Fruit fly (Drosophila melanogaster) whole organism, embryonic: ENCODE results near the gene Prm.
A peak's percentile ranks its signal among the peaks of the same experiment; 100 is the strongest.

Experiments used
- Adf1 ChIP-seq: fragments of 200-800 bp; sonication (Bioruptor generic); IDR thresholded peaks from 2 replicates; pipeline ENCODE4 v1.3.6; 2022; ENCODE audit warnings: missing biosample characterization, missing genetic modification characterization
- Antp ChIP-seq: fragments of 200-800 bp; sonication (Bioruptor generic); optimal IDR thresholded peaks from 3 replicates; lab custom pipeline; 2016; ENCODE audit warnings: missing biosample characterization, missing genetic modification characterization
- Bdp1 ChIP-seq: fragments of 200-800 bp; sonication (Bioruptor generic); optimal IDR thresholded peaks from 3 replicates; lab custom pipeline; 2016; ENCODE audit warnings: missing biosample characterization, missing genetic modification characterization
- CG11247 ChIP-seq: fragments of 200-800 bp; sonication (Bioruptor generic); IDR thresholded peaks from 2 replicates; pipeline ENCODE4 v1.3.6; 2022; ENCODE audit warnings: missing biosample characterization, missing genetic modification characterization
- CG11504 ChIP-seq: fragments of 200-800 bp; sonication (Bioruptor generic); optimal IDR thresholded peaks from 3 replicates; lab custom pipeline; 2019; ENCODE audit warnings: missing biosample characterization, mild to moderate bottlenecking, missing genetic modification characterization, moderate library complexity
- CG12299 ChIP-seq: fragments of 200-800 bp; sonication (Bioruptor generic); optimal IDR thresholded peaks from 2 replicates; lab custom pipeline; 2018; ENCODE audit warnings: missing biosample characterization, mild to moderate bottlenecking, missing genetic modification characterization
- CG12744 ChIP-seq: fragments of 200-800 bp; sonication (Bioruptor generic); optimal IDR thresholded peaks from 2 replicates; lab custom pipeline; 2016; ENCODE audit warnings: missing biosample characterization, missing genetic modification characterization
- CG12942 ChIP-seq: fragments of 200-800 bp; sonication (Bioruptor generic); optimal IDR thresholded peaks from 3 replicates; lab custom pipeline; 2016; ENCODE audit warnings: missing biosample characterization, missing genetic modification characterization
- CG13123 ChIP-seq: fragments of 200-800 bp; sonication (Bioruptor generic); optimal IDR thresholded peaks from 2 replicates; lab custom pipeline; 2016; ENCODE audit warnings: missing biosample characterization, missing genetic modification characterization
- CG14014 ChIP-seq: fragments of 200-800 bp; sonication (Bioruptor generic); IDR thresholded peaks from 2 replicates; pipeline ENCODE4 v1.3.6; 2022; ENCODE audit warnings: missing biosample characterization, missing genetic modification characterization
- CG14860 ChIP-seq: fragments of 200-800 bp; sonication (Bioruptor generic); IDR thresholded peaks from 3 replicates; pipeline ENCODE4 v1.3.6; 2022; ENCODE audit warnings: missing biosample characterization, missing genetic modification characterization; ENCODE audit not compliant: partially characterized antibody
- CG1529 ChIP-seq: fragments of 200-800 bp; sonication (Bioruptor generic); optimal IDR thresholded peaks from 3 replicates; lab custom pipeline; 2018; ENCODE audit warnings: missing biosample characterization, missing genetic modification characterization
- CG16779 ChIP-seq: fragments of 200-800 bp; sonication (Bioruptor generic); IDR thresholded peaks from 2 replicates; pipeline ENCODE4 v1.3.6; 2022; ENCODE audit warnings: missing biosample characterization, missing genetic modification characterization
- CG2120 ChIP-seq: fragments of 200-800 bp; sonication (Bioruptor generic); optimal IDR thresholded peaks from 3 replicates; lab custom pipeline; 2016; ENCODE audit warnings: missing biosample characterization, missing genetic modification characterization
- CG31365 ChIP-seq: fragments of 200-800 bp; sonication (Bioruptor generic); optimal IDR thresholded peaks from 2 replicates; lab custom pipeline; 2018; ENCODE audit warnings: missing biosample characterization, mild to moderate bottlenecking, missing genetic modification characterization
- CG3163 ChIP-seq: fragments of 200-800 bp; sonication (Bioruptor generic); optimal IDR thresholded peaks from 3 replicates; lab custom pipeline; 2016; ENCODE audit warnings: missing biosample characterization, missing genetic modification characterization
- CG3407 ChIP-seq: fragments of 200-800 bp; sonication (Bioruptor generic); optimal IDR thresholded peaks from 2 replicates; lab custom pipeline; 2018; ENCODE audit warnings: missing biosample characterization, mild to moderate bottlenecking, missing genetic modification characterization
- CG6813 ChIP-seq: fragments of 200-800 bp; sonication (Bioruptor generic); optimal IDR thresholded peaks from 2 replicates; lab custom pipeline; 2017; ENCODE audit warnings: missing biosample characterization, missing genetic modification characterization, mild to moderate bottlenecking, moderate library complexity, missing genetic modification reagents
- CG7357 ChIP-seq: fragments of 200-800 bp; sonication (Bioruptor generic); IDR thresholded peaks from 3 replicates; pipeline ENCODE4 v1.3.6; 2022; ENCODE audit warnings: missing biosample characterization, missing genetic modification characterization
- CG7987 ChIP-seq: fragments of 200-800 bp; sonication (Bioruptor generic); optimal IDR thresholded peaks from 2 replicates; lab custom pipeline; 2018; ENCODE audit warnings: missing biosample characterization, mild to moderate bottlenecking, missing genetic modification characterization, moderate library complexity
- CG8924 ChIP-seq: fragments of 200-800 bp; optimal IDR thresholded peaks from 3 replicates; lab custom pipeline; 2019; ENCODE audit warnings: missing biosample characterization, mild to moderate bottlenecking, missing genetic modification characterization, moderate library complexity
- CG9727 ChIP-seq: fragments of 200-800 bp; sonication (Bioruptor generic); optimal IDR thresholded peaks from 3 replicates; lab custom pipeline; 2017; ENCODE audit warnings: missing biosample characterization, mild to moderate bottlenecking, missing genetic modification characterization
- Fer3 ChIP-seq: fragments of 200-800 bp; sonication (Bioruptor generic); optimal IDR thresholded peaks from 2 replicates; lab custom pipeline; 2018; ENCODE audit warnings: missing biosample characterization, mild to moderate bottlenecking, missing genetic modification characterization, moderate library complexity
- HLH4C ChIP-seq: fragments of 200-800 bp; sonication (Bioruptor generic); IDR thresholded peaks from 3 replicates; pipeline ENCODE4 v1.3.6; 2022; ENCODE audit warnings: missing biosample characterization, missing genetic modification characterization; ENCODE audit not compliant: partially characterized antibody
- Hr3 ChIP-seq: fragments of 200-800 bp; sonication (Bioruptor generic); optimal IDR thresholded peaks from 3 replicates; lab custom pipeline; 2016; ENCODE audit warnings: missing biosample characterization, missing genetic modification characterization
- MESR4 ChIP-seq: fragments of 200-800 bp; sonication (Bioruptor generic); optimal IDR thresholded peaks from 2 replicates; lab custom pipeline; 2018; ENCODE audit warnings: missing biosample characterization, mild to moderate bottlenecking, missing genetic modification characterization, moderate library complexity
- Mad ChIP-seq: fragments of 200-800 bp; sonication (Bioruptor generic); optimal IDR thresholded peaks from 2 replicates; lab custom pipeline; 2016; ENCODE audit warnings: missing biosample characterization, missing genetic modification characterization
- NC2β ChIP-seq: fragments of 200-800 bp; sonication (Bioruptor generic); optimal IDR thresholded peaks from 2 replicates; lab custom pipeline; 2016; ENCODE audit warnings: missing biosample characterization, missing genetic modification characterization
- PHDP ChIP-seq: fragments of 200-800 bp; sonication (Bioruptor generic); optimal IDR thresholded peaks from 3 replicates; lab custom pipeline; 2018; ENCODE audit warnings: missing biosample characterization, mild to moderate bottlenecking, missing genetic modification characterization, moderate library complexity
- Sry-β ChIP-seq: fragments of 200-800 bp; sonication (Bioruptor generic); optimal IDR thresholded peaks from 2 replicates; lab custom pipeline; 2018; ENCODE audit warnings: missing biosample characterization, mild to moderate bottlenecking, missing genetic modification characterization, moderate library complexity
- Ssrp ChIP-seq: fragments of 200-800 bp; sonication (Bioruptor generic); optimal IDR thresholded peaks from 2 replicates; lab custom pipeline; 2018; ENCODE audit warnings: missing biosample characterization, mild to moderate bottlenecking, missing genetic modification characterization, moderate library complexity
- Taf1 ChIP-seq: fragments of 200-800 bp; sonication (Bioruptor generic); IDR thresholded peaks from 2 replicates; pipeline ENCODE4 v1.3.6; 2022; ENCODE audit warnings: missing biosample characterization, missing genetic modification characterization
- abd-A ChIP-seq: fragments of 200-800 bp; sonication (Bioruptor generic); optimal IDR thresholded peaks from 3 replicates; lab custom pipeline; 2019; ENCODE audit warnings: missing biosample characterization, mild to moderate bottlenecking, missing genetic modification characterization, moderate library complexity
- ac ChIP-seq: fragments of 200-800 bp; sonication (Bioruptor generic); optimal IDR thresholded peaks from 3 replicates; lab custom pipeline; 2017; ENCODE audit warnings: missing biosample characterization, mild to moderate bottlenecking, missing genetic modification characterization
- al ChIP-seq: fragments of 200-800 bp; sonication (Bioruptor generic); IDR thresholded peaks from 2 replicates; pipeline ENCODE4 v1.3.6; 2022; ENCODE audit warnings: missing biosample characterization, missing genetic modification characterization
- ara ChIP-seq: fragments of 200-800 bp; sonication (Bioruptor generic); IDR thresholded peaks from 2 replicates; pipeline ENCODE4 v1.3.6; 2022; ENCODE audit warnings: missing biosample characterization, missing genetic modification characterization
- caup ChIP-seq: fragments of 200-800 bp; sonication (Bioruptor generic); optimal IDR thresholded peaks from 3 replicates; lab custom pipeline; 2017; ENCODE audit warnings: missing biosample characterization, mild to moderate bottlenecking, missing genetic modification characterization, moderate library complexity; ENCODE audit not compliant: severe bottlenecking
- chn ChIP-seq: fragments of 200-800 bp; sonication (Bioruptor generic); optimal IDR thresholded peaks from 2 replicates; lab custom pipeline; 2016; ENCODE audit warnings: missing biosample characterization, missing genetic modification characterization
- fd102C ChIP-seq: fragments of 200-800 bp; sonication (Bioruptor generic); optimal IDR thresholded peaks from 2 replicates; lab custom pipeline; 2018; ENCODE audit warnings: missing biosample characterization, mild to moderate bottlenecking, missing genetic modification characterization, moderate library complexity
- fd64A ChIP-seq: fragments of 200-800 bp; sonication (Bioruptor generic); optimal IDR thresholded peaks from 3 replicates; lab custom pipeline; 2018; ENCODE audit warnings: missing biosample characterization, mild to moderate bottlenecking, missing genetic modification characterization
- gsb ChIP-seq: fragments of 200-800 bp; sonication (Bioruptor generic); IDR thresholded peaks from 2 replicates; pipeline ENCODE4 v1.3.6; 2022; ENCODE audit warnings: missing biosample characterization, missing genetic modification characterization
- h ChIP-seq: fragments of >200 bp; optimal IDR thresholded peaks from 2 replicates; lab custom pipeline; 2017
- inv ChIP-seq: fragments of 200-800 bp; sonication (Bioruptor generic); IDR thresholded peaks from 2 replicates; pipeline ENCODE4 v1.3.6; 2022; ENCODE audit warnings: missing biosample characterization, missing genetic modification characterization; ENCODE audit not compliant: partially characterized antibody
- peb ChIP-seq: fragments of 200-800 bp; sonication (Bioruptor generic); IDR thresholded peaks from 2 replicates; pipeline ENCODE4 v1.3.6; 2022; ENCODE audit warnings: missing biosample characterization, missing genetic modification characterization
- sc ChIP-seq, 3 experiments: fragments of >200 bp in 2 of 3; fragments of 200-800 bp in 1 of 3; sonication (Bioruptor generic) in 1 of 3; optimal IDR thresholded peaks; 2 replicates in 2 of 3; 3 replicates in 1 of 3; lab custom pipeline; 2017; ENCODE audit warnings: mild to moderate bottlenecking in 1 of 3, missing biosample characterization in 1 of 3, missing genetic modification characterization in 1 of 3, missing genetic modification reagents in 1 of 3
- sd ChIP-seq: fragments of 200-800 bp; sonication (Bioruptor generic); optimal IDR thresholded peaks from 3 replicates; lab custom pipeline; 2018; ENCODE audit warnings: missing biosample characterization, mild to moderate bottlenecking, missing genetic modification characterization, moderate library complexity
- sens-2 ChIP-seq: fragments of 200-800 bp; sonication (Bioruptor generic); IDR thresholded peaks from 2 replicates; pipeline ENCODE4 v1.3.6; 2022; ENCODE audit warnings: missing biosample characterization, missing genetic modification characterization
- sug ChIP-seq: fragments of 200-800 bp; optimal IDR thresholded peaks from 2 replicates; lab custom pipeline; 2019; ENCODE audit warnings: missing biosample characterization, mild to moderate bottlenecking, missing genetic modification characterization, moderate library complexity
- unpg ChIP-seq: fragments of 200-800 bp; sonication (Bioruptor generic); optimal IDR thresholded peaks from 3 replicates; lab custom pipeline; 2018; ENCODE audit warnings: missing biosample characterization, mild to moderate bottlenecking, missing genetic modification characterization, moderate library complexity

Prm gene

dm6 chr3L:8772998-8773684 lies 28.0 kb upstream of the Prm start (continued):
- TF ChIP-seq CG6813 (GFP tag; lab: Kevin White, UChicago) (peak; percentile 15), Mad (GFP tag; lab: Kevin White, UChicago) (peak; percentile 61), CG8924 (tag; lab: Kevin White, UChicago) (peak; percentile 83), fd64A (GFP tag; lab: Kevin White, UChicago) (no peak), CG11247 (GFP tag; lab: Robert Waterston, UW) (no peak), CG1529 (GFP tag; lab: Kevin White, UChicago) (peak; percentile 76), CG16779 (GFP tag; lab: Robert Waterston, UW) (no peak), CG9727 (GFP tag; lab: Kevin White, UChicago) (peak; percentile 68), ara (GFP tag; lab: Robert Waterston, UW) (peak; percentile 62; the same call in 1 of the 2 replicates), Hr3 (GFP tag; lab: Kevin White, UChicago) (peak; percentile 40), unpg (peak; percentile 83), h (lab: Kevin White, UChicago) (no peak), Fer3 (tag; lab: Kevin White, UChicago) (peak; percentile 55), CG3163 (GFP tag; lab: Kevin White, UChicago) (peak; percentile 21), MESR4 (GFP tag; lab: Kevin White, UChicago) (no peak), ac (GFP tag; lab: Kevin White, UChicago) (no peak), Antp (no peak), PHDP (tag; lab: Kevin White, UChicago) (peak; percentile 86), CG31365 (tag; lab: Kevin White, UChicago) (no peak), CG12744 (no peak), sd (peak; percentile 74), Ssrp (tag; lab: Kevin White, UChicago) (peak; percentile 79), inv (GFP tag; lab: Robert Waterston, UW) (no peak), gsb (no peak), caup (GFP tag; lab: Kevin White, UChicago) (peak; percentile 25), Bdp1 (GFP tag; lab: Kevin White, UChicago) (peak; percentile 3), CG3407 (GFP tag; lab: Kevin White, UChicago) (peak; percentile 53), CG13123 (peak; percentile 36), abd-A (tag; lab: Kevin White, UChicago) (peak; percentile 18), sug (tag; lab: Kevin White, UChicago) (peak; percentile 25), sc (optimal IDR thresholded peaks at IDR 0.05; lab: Kevin White, UChicago) (no peak), sc (GFP tag; optimal IDR thresholded peaks at IDR 0.05; lab: Kevin White, UChicago) (peak; percentile 66), CG14860 (GFP tag; lab: Robert Waterston, UW) (no peak), Adf1 (GFP tag; lab: Robert Waterston, UW) (no peak), NC2β (GFP tag; lab: Kevin White, UChicago) (peak; percentile 52), al (GFP tag; lab: Robert Waterston, UW) (no peak), CG7987 (GFP tag; lab: Kevin White, UChicago) (no peak), Taf1 (GFP tag; lab: Robert Waterston, UW) (no peak), peb (GFP tag; lab: Robert Waterston, UW) (no peak; the same call in 1 of the 2 replicates), CG7357 (GFP tag; lab: Robert Waterston, UW) (0 out of 3 replicates have a peak, but pooled peaks have one; percentile 32), chn (GFP tag; lab: Kevin White, UChicago) (peak; percentile 0), CG12942 (peak; percentile 48), CG11504 (tag; lab: Kevin White, UChicago) (peak; percentile 79), CG14014 (GFP tag; lab: Robert Waterston, UW) (peak; percentile 67; the same call in 1 of the 2 replicates), fd102C (GFP tag; lab: Kevin White, UChicago) (no peak), sens-2 (GFP tag; lab: Robert Waterston, UW) (peak; percentile 34; the same call in 1 of the 2 replicates), HLH4C (GFP tag; lab: Robert Waterston, UW) (no peak), CG12299 (peak; percentile 6), CG2120 (GFP tag; lab: Kevin White, UChicago) (no peak), Sry-β (no peak)
